Fruit fly (Drosophila melanogaster) whole organism, embryonic: Measurements from ENCODE around the gene ftz-f1.
A peak's percentile ranks its signal among the peaks of the same experiment; 100 is the strongest.

Experiments
- Ada2b ChIP-seq: fragments of 200-800 bp; sonication (Bioruptor generic); IDR thresholded peaks from 2 replicates; pipeline ENCODE4 v1.3.6; 2022; ENCODE audit warnings: missing biosample characterization, missing genetic modification characterization
- CG10274 ChIP-seq: fragments of 200-800 bp; sonication (Bioruptor generic); optimal IDR thresholded peaks from 3 replicates; lab custom pipeline; 2017; ENCODE audit warnings: missing biosample characterization, mild to moderate bottlenecking, missing genetic modification characterization
- CG11696 ChIP-seq: fragments of 200-800 bp; sonication (Bioruptor generic); IDR thresholded peaks from 2 replicates; pipeline ENCODE4 v1.3.6; 2022; ENCODE audit warnings: missing biosample characterization, missing genetic modification characterization
- CG12155 ChIP-seq: fragments of 200-800 bp; sonication (Bioruptor generic); optimal IDR thresholded peaks from 3 replicates; lab custom pipeline; 2016; ENCODE audit warnings: missing biosample characterization, missing genetic modification characterization
- CG12391 ChIP-seq: fragments of 200-800 bp; sonication (Bioruptor generic); optimal IDR thresholded peaks from 3 replicates; lab custom pipeline; 2018; ENCODE audit warnings: missing biosample characterization, mild to moderate bottlenecking, missing genetic modification characterization, moderate library complexity
- CG13123 ChIP-seq: fragments of 200-800 bp; sonication (Bioruptor generic); optimal IDR thresholded peaks from 2 replicates; lab custom pipeline; 2016; ENCODE audit warnings: missing biosample characterization, missing genetic modification characterization
- CG13424 ChIP-seq: fragments of 200-800 bp; sonication (Bioruptor generic); optimal IDR thresholded peaks from 2 replicates; lab custom pipeline; 2019; ENCODE audit warnings: missing biosample characterization, mild to moderate bottlenecking, missing genetic modification characterization, moderate library complexity
- CG14014 ChIP-seq: fragments of 200-800 bp; sonication (Bioruptor generic); IDR thresholded peaks from 2 replicates; pipeline ENCODE4 v1.3.6; 2022; ENCODE audit warnings: missing biosample characterization, missing genetic modification characterization
- CG14860 ChIP-seq: fragments of 200-800 bp; sonication (Bioruptor generic); IDR thresholded peaks from 3 replicates; pipeline ENCODE4 v1.3.6; 2022; ENCODE audit warnings: missing biosample characterization, missing genetic modification characterization; ENCODE audit not compliant: partially characterized antibody
- CG15011 ChIP-seq: fragments of 200-800 bp; sonication (Bioruptor generic); optimal IDR thresholded peaks from 3 replicates; lab custom pipeline; 2018; ENCODE audit warnings: missing biosample characterization, mild to moderate bottlenecking, missing genetic modification characterization
- CG15073 ChIP-seq: fragments of 200-800 bp; sonication (Bioruptor generic); optimal IDR thresholded peaks from 2 replicates; lab custom pipeline; 2016; ENCODE audit warnings: missing biosample characterization, missing genetic modification characterization
- CG1529 ChIP-seq: fragments of 200-800 bp; sonication (Bioruptor generic); optimal IDR thresholded peaks from 3 replicates; lab custom pipeline; 2018; ENCODE audit warnings: missing biosample characterization, missing genetic modification characterization
- CG17328 ChIP-seq: fragments of 200-800 bp; sonication (Bioruptor generic); IDR thresholded peaks from 2 replicates; pipeline ENCODE4 v1.3.6; 2022; ENCODE audit warnings: missing biosample characterization, missing genetic modification characterization
- CG2116 ChIP-seq: fragments of 200-800 bp; sonication (Bioruptor generic); optimal IDR thresholded peaks from 3 replicates; lab custom pipeline; 2018; ENCODE audit warnings: missing biosample characterization, mild to moderate bottlenecking, missing genetic modification characterization
- CG2712 ChIP-seq: fragments of 200-800 bp; optimal IDR thresholded peaks from 3 replicates; lab custom pipeline; 2019; ENCODE audit warnings: missing biosample characterization, mild to moderate bottlenecking, missing genetic modification characterization, moderate library complexity
- CG3065 ChIP-seq: fragments of 200-800 bp; sonication (Bioruptor generic); optimal IDR thresholded peaks from 2 replicates; lab custom pipeline; 2016; ENCODE audit warnings: missing biosample characterization, missing genetic modification characterization
- CG32767 ChIP-seq: fragments of 200-800 bp; sonication (Bioruptor generic); IDR thresholded peaks from 2 replicates; pipeline ENCODE4 v1.3.6; 2022; ENCODE audit warnings: missing biosample characterization, missing genetic modification characterization
- CG33213 ChIP-seq: fragments of 200-800 bp; sonication (Bioruptor generic); optimal IDR thresholded peaks from 3 replicates; lab custom pipeline; 2016; ENCODE audit warnings: missing biosample characterization, missing genetic modification characterization
- CG33557 ChIP-seq: fragments of 200-800 bp; sonication (Bioruptor generic); optimal IDR thresholded peaks from 2 replicates; lab custom pipeline; 2019; ENCODE audit warnings: missing biosample characterization, mild to moderate bottlenecking, missing genetic modification characterization, moderate library complexity
- CG3838 ChIP-seq: fragments of 200-800 bp; sonication (Bioruptor generic); optimal IDR thresholded peaks from 3 replicates; lab custom pipeline; 2016; ENCODE audit warnings: missing biosample characterization, missing genetic modification characterization
- CG6254 ChIP-seq: fragments of 200-800 bp; sonication (Bioruptor generic); optimal IDR thresholded peaks from 3 replicates; lab custom pipeline; 2017; ENCODE audit warnings: mild to moderate bottlenecking, missing biosample characterization, missing genetic modification reagents, missing genetic modification characterization
- CG6272 ChIP-seq: fragments of 200-800 bp; sonication (Bioruptor generic); IDR thresholded peaks from 2 replicates; pipeline ENCODE4 v1.3.6; 2022; ENCODE audit warnings: missing biosample characterization, missing genetic modification characterization
- CG6683 ChIP-seq: fragments of 200-800 bp; sonication (Bioruptor generic); optimal IDR thresholded peaks from 2 replicates; lab custom pipeline; 2017; ENCODE audit warnings: missing biosample characterization, mild to moderate bottlenecking, missing genetic modification characterization, missing genetic modification reagents
- D19B ChIP-seq: fragments of 200-800 bp; sonication (Bioruptor generic); optimal IDR thresholded peaks from 2 replicates; lab custom pipeline; 2017; ENCODE audit warnings: missing biosample characterization, mild to moderate bottlenecking, missing genetic modification characterization
- Dbx ChIP-seq: fragments of 200-800 bp; sonication (Bioruptor generic); IDR thresholded peaks from 3 replicates; pipeline ENCODE4 v1.3.6; 2022; ENCODE audit warnings: missing biosample characterization, missing genetic modification characterization
- Hr78 ChIP-seq, 2 experiments: fragments of 200-800 bp in 1 of 2; fragments of >200 bp in 1 of 2; sonication (Bioruptor generic) in 1 of 2; optimal IDR thresholded peaks; 2 replicates each; lab custom pipeline; 2017 to 2019; ENCODE audit warnings: missing biosample characterization in 2 of 2, missing genetic modification characterization in 2 of 2, mild to moderate bottlenecking in 1 of 2, moderate library complexity in 1 of 2
- Mad ChIP-seq: fragments of 200-800 bp; sonication (Bioruptor generic); optimal IDR thresholded peaks from 2 replicates; lab custom pipeline; 2016; ENCODE audit warnings: missing biosample characterization, missing genetic modification characterization
- NC2β ChIP-seq: fragments of 200-800 bp; sonication (Bioruptor generic); optimal IDR thresholded peaks from 2 replicates; lab custom pipeline; 2016; ENCODE audit warnings: missing biosample characterization, missing genetic modification characterization
- NK7.1 ChIP-seq: fragments of 200-800 bp; sonication (Bioruptor generic); optimal IDR thresholded peaks from 3 replicates; lab custom pipeline; 2016; ENCODE audit warnings: missing biosample characterization, missing genetic modification characterization
- Nf-YC ChIP-seq: fragments of 200-800 bp; optimal IDR thresholded peaks from 3 replicates; lab custom pipeline; 2019; ENCODE audit warnings: missing biosample characterization, mild to moderate bottlenecking, missing genetic modification characterization, moderate library complexity
- Pdp1 ChIP-seq, 2 experiments: fragments of 200-800 bp; sonication (Bioruptor generic); optimal IDR thresholded peaks; 3 replicates each; lab custom pipeline; 2016; ENCODE audit warnings: missing biosample characterization in 2 of 2, missing genetic modification characterization in 2 of 2, mild to moderate bottlenecking in 1 of 2, moderate library complexity in 1 of 2
- Trl ChIP-seq, 3 experiments: fragments of >200 bp in 2 of 3; fragments of 200-800 bp in 1 of 3; sonication (Bioruptor generic) in 1 of 3; optimal IDR thresholded peaks; 2 replicates in 1 of 3; 3 replicates in 2 of 3; lab custom pipeline; 2016 to 2017; ENCODE audit warnings: missing biosample characterization in 1 of 3, missing genetic modification characterization in 1 of 3
- bab2 ChIP-seq: fragments of 200-800 bp; sonication (Bioruptor generic); optimal IDR thresholded peaks from 2 replicates; lab custom pipeline; 2016; ENCODE audit warnings: missing biosample characterization, missing genetic modification characterization
- caup ChIP-seq: fragments of 200-800 bp; sonication (Bioruptor generic); optimal IDR thresholded peaks from 3 replicates; lab custom pipeline; 2017; ENCODE audit warnings: missing biosample characterization, mild to moderate bottlenecking, missing genetic modification characterization, moderate library complexity; ENCODE audit not compliant: severe bottlenecking
- dan ChIP-seq: fragments of 200-800 bp; sonication (Bioruptor generic); IDR thresholded peaks from 2 replicates; pipeline ENCODE4 v1.3.6; 2022; ENCODE audit warnings: missing biosample characterization, missing genetic modification characterization
- dmrt11E ChIP-seq: fragments of 200-800 bp; sonication (Bioruptor generic); optimal IDR thresholded peaks from 3 replicates; lab custom pipeline; 2018; ENCODE audit warnings: missing biosample characterization, mild to moderate bottlenecking, missing genetic modification characterization, moderate library complexity
- emc ChIP-seq: fragments of 200-800 bp; sonication (Bioruptor generic); optimal IDR thresholded peaks from 2 replicates; lab custom pipeline; 2016; ENCODE audit warnings: missing biosample characterization, missing genetic modification characterization
- kni ChIP-seq: fragments of 200-800 bp; sonication (Bioruptor generic); optimal IDR thresholded peaks from 3 replicates; lab custom pipeline; 2017; ENCODE audit warnings: mild to moderate bottlenecking, missing biosample characterization, missing genetic modification reagents, missing genetic modification characterization
- lbe ChIP-seq: fragments of 200-800 bp; sonication (Bioruptor generic); optimal IDR thresholded peaks from 2 replicates; lab custom pipeline; 2016; ENCODE audit warnings: missing biosample characterization, mild to moderate bottlenecking, missing genetic modification characterization
- lov ChIP-seq, 2 experiments: fragments of 200-800 bp in 1 of 2; fragments of >200 bp in 1 of 2; sonication (Bioruptor generic) in 1 of 2; IDR thresholded peaks in 1 of 2; optimal IDR thresholded peaks in 1 of 2; 2 replicates in 1 of 2; 3 replicates in 1 of 2; pipeline versions ENCODE4 v1.3.6 to Lab custom; 2017 to 2022; ENCODE audit warnings: missing biosample characterization in 1 of 2, missing genetic modification characterization in 1 of 2
- nerfin-1 ChIP-seq: fragments of 200-800 bp; sonication (Bioruptor generic); optimal IDR thresholded peaks from 3 replicates; lab custom pipeline; 2019; ENCODE audit warnings: missing biosample characterization, mild to moderate bottlenecking, missing genetic modification characterization, moderate library complexity
- prd ChIP-seq, 3 experiments: fragments of >200 bp in 2 of 3; fragments of 200-800 bp in 1 of 3; sonication (Bioruptor generic) in 1 of 3; optimal IDR thresholded peaks in 2 of 3; IDR thresholded peaks in 1 of 3; 2 replicates in 2 of 3; 3 replicates in 1 of 3; pipeline versions ENCODE4 v1.3.6 to Lab custom; 2017 to 2022; ENCODE audit warnings: missing biosample characterization in 1 of 3, missing genetic modification characterization in 1 of 3
- scrt ChIP-seq: fragments of 200-800 bp; sonication (Bioruptor generic); optimal IDR thresholded peaks from 2 replicates; lab custom pipeline; 2018; ENCODE audit warnings: missing biosample characterization, mild to moderate bottlenecking, missing genetic modification characterization, moderate library complexity
- sima ChIP-seq: fragments of 200-800 bp; sonication (Bioruptor generic); optimal IDR thresholded peaks from 2 replicates; lab custom pipeline; 2016; ENCODE audit warnings: missing biosample characterization, missing genetic modification characterization
- sob ChIP-seq: fragments of 200-800 bp; sonication (Bioruptor generic); IDR thresholded peaks from 2 replicates; pipeline ENCODE4 v1.3.6; 2022; ENCODE audit warnings: missing biosample characterization, missing genetic modification characterization
- trem ChIP-seq: fragments of 200-800 bp; optimal IDR thresholded peaks from 3 replicates; lab custom pipeline; 2019; ENCODE audit warnings: missing biosample characterization, mild to moderate bottlenecking, missing genetic modification characterization, moderate library complexity
- ttk ChIP-seq: fragments of 200-800 bp; sonication (Bioruptor generic); IDR thresholded peaks from 2 replicates; pipeline ENCODE4 v2.1.2; 2022; ENCODE audit warnings: missing biosample characterization, missing genetic modification characterization
- wdn ChIP-seq: fragments of 200-800 bp; sonication (Bioruptor generic); IDR thresholded peaks from 2 replicates; pipeline ENCODE4 v1.3.6; 2022; ENCODE audit warnings: missing biosample characterization, missing genetic modification characterization

The ftz-f1 gene

DNA sequence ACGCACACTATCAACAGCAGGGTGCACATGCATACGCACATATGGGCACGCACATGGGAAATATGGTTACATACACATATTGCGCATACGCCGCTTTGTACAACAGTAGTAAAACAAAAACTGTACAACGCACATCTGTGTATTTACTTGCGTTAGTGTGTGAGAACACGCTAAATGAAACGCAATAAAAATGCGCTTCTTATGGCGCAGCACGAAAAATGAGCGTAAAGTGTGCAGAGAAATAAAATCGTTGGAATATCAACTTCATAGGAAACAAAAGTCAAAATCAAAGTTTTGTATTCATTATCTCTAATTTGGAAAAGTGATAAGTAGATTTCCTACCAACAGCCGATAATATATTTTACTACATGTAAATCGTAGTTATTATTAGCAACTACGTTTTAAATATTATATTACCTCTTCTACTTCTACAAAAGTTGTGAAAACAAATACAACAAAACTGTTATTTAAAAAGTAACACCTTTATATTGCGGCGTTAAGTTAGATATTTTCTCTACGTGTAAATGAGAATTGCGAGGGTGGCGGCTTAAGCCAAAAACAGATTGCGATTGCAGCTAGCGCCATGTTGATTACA is 44.7 kb downstream of the ftz-f1 start (continued):
- TF ChIP-seq nerfin-1 (tag; lab: Kevin White, UChicago) (peak; percentile 55), Dbx (GFP tag; lab: Robert Waterston, UW) (no peak), Mad (GFP tag; lab: Kevin White, UChicago) (no peak), sob (GFP tag; lab: Robert Waterston, UW) (no peak), kni (no peak), CG6254 (GFP tag; lab: Kevin White, UChicago) (peak; percentile 56), CG11696 (GFP tag; lab: Robert Waterston, UW) (no peak), CG3838 (GFP tag; lab: Kevin White, UChicago) (no peak), Ada2b (GFP tag; lab: Robert Waterston, UW) (0 out of 2 replicates have a peak, but pooled peaks have one; percentile 33), ttk (GFP tag; lab: Robert Waterston, UW) (no peak; the same call in 1 of the 2 replicates), Hr78 (GFP tag; optimal IDR thresholded peaks at IDR 0.05; lab: Kevin White, UChicago) (no peak), CG14014 (GFP tag; lab: Robert Waterston, UW) (peak; percentile 20; the same call in 1 of the 2 replicates), CG13123 (no peak), CG3065 (GFP tag; lab: Kevin White, UChicago) (no peak), CG14860 (GFP tag; lab: Robert Waterston, UW) (no peak), caup (peak; percentile 39), D19B (GFP tag; lab: Kevin White, UChicago) (no peak), sima (no peak), CG2712 (peak; percentile 62), CG33213 (GFP tag; lab: Kevin White, UChicago) (no peak), CG1529 (peak; percentile 59), CG12155 (no peak), prd (optimal IDR thresholded peaks at IDR 0.05; lab: Kevin White, UChicago) (no peak), prd (GFP tag; IDR thresholded peaks at IDR 0.05; lab: Robert Waterston, UW) (peak; percentile 52; the same call in 1 of the 3 replicates), wdn (GFP tag; lab: Robert Waterston, UW) (no peak), trem (peak; percentile 19), CG15011 (GFP tag; lab: Kevin White, UChicago) (no peak), Nf-YC (tag; lab: Kevin White, UChicago) (peak; percentile 42), CG6272 (GFP tag; lab: Robert Waterston, UW) (no peak), CG15073 (GFP tag; lab: Kevin White, UChicago) (no peak), dan (no peak), Pdp1 (GFP tag; optimal IDR thresholded peaks at IDR 0.05; lab: Kevin White, UChicago) (peak in 1 of 2 experiments; percentile 13), CG12391 (tag; lab: Kevin White, UChicago) (peak; percentile 73), CG10274 (GFP tag; lab: Kevin White, UChicago) (no peak), scrt (GFP tag; lab: Kevin White, UChicago) (peak; percentile 6), emc (GFP tag; lab: Kevin White, UChicago) (no peak), bab2 (no peak), CG6683 (GFP tag; lab: Kevin White, UChicago) (peak; percentile 7), CG13424 (tag; lab: Kevin White, UChicago) (peak; percentile 61), CG32767 (GFP tag; lab: Robert Waterston, UW) (no peak), CG17328 (no peak), NC2β (GFP tag; lab: Kevin White, UChicago) (no peak), lov (optimal IDR thresholded peaks at IDR 0.05; lab: Kevin White, UChicago) (no peak), lov (GFP tag; IDR thresholded peaks at IDR 0.05; lab: Robert Waterston, UW) (no peak), CG33557 (GFP tag; lab: Kevin White, UChicago) (no peak), CG2116 (GFP tag; lab: Kevin White, UChicago) (peak; percentile 11), Trl (optimal IDR thresholded peaks at IDR 0.05; lab: Kevin White, UChicago) (no peak), Trl (GFP tag; optimal IDR thresholded peaks at IDR 0.05; lab: Kevin White, UChicago) (no peak), NK7.1 (no peak), lbe (GFP tag; lab: Kevin White, UChicago) (no peak), dmrt11E (tag; lab: Kevin White, UChicago) (no peak)
